Fruit fly (Drosophila melanogaster): Measurements from ENCODE around the gene CG34124.

CG34124 gene

DNA sequence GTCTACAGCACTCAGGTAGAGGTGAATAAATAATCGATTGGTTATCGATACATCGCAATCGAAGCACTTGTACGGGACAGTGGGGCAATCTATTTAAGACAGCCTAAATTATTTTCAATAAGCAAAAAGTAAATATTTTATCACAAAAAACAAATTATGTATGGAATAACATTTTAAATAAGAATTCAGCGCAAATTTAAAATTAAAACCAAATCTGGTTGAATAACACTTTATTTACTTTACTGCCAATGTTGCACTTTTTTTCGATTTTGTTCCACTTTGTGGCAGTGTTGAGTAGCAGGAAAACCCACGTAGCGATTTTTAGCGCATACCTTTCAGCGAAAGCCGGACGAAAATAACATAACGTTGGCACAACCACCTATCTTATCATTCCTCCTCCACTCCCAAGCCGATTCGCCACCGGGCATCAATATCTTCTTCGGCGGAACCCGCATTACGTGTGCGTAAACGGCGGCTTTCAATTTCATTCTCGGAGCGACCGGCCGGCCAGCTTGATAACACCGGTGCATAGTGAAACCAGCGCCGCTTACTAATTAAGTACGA lies 18.9 kb downstream of the CG34124 start, which contains the start of the genes Gmd and CG3792 (continued):
- TF ChIP-seq CG13123 (GFP tag; optimal IDR thresholded peaks at IDR 0.05) (peak; percentile 92), tin (GFP tag; optimal IDR thresholded peaks at IDR 0.05) (peak; percentile 93), usp (GFP tag; optimal IDR thresholded peaks at IDR 0.05) (no peak), Bgb (GFP tag; IDR thresholded peaks at IDR 0.05; ENCODE audit: partially characterized antibody) (peak; percentile 78), Fer3 (tag; optimal IDR thresholded peaks at IDR 0.05) (peak; percentile 96), Atf-2 (GFP tag; optimal IDR thresholded peaks at IDR 0.05) (peak; percentile 96), dpn (GFP tag; optimal IDR thresholded peaks at IDR 0.05) (peak; percentile 95 to 96), mam (GFP tag; optimal IDR thresholded peaks at IDR 0.05) (peak; percentile 97), CG6254 (GFP tag; optimal IDR thresholded peaks at IDR 0.05) (peak; percentile 90), CG10147 (GFP tag; optimal IDR thresholded peaks at IDR 0.05) (peak; percentile 94), CG17568 (GFP tag; optimal IDR thresholded peaks at IDR 0.05) (no peak), CG7745 (tag; optimal IDR thresholded peaks at IDR 0.05) (no peak), Lim3 (GFP tag; IDR thresholded peaks at IDR 0.05) (peak; percentile 71), corto (GFP tag; optimal IDR thresholded peaks at IDR 0.05) (no peak)

DNA sequence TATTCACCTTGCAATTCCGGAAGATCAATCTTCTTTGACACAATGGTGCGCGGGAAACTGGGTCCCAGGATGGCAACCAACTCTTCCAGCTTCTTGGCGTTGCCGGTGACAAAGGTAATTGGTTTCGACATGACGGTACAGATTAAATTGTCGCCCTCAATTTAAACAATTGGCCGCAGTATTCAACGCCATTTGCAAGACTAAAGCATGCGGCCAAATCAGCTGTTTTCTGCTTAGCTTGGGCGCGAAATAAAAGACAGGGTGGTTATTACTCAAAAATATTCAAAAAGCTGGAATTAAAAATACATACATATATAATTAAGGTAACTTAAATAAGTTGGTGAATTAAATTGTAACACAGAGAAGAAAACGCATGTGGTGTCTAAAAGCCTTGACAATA lies 20.9 kb downstream of the CG34124 start, which contains the start of gene CG8891:
CG8891 (minus strand) TSS at position 242 of the 400 bp plus-strand sequence.
- TF ChIP-seq gem (tag; optimal IDR thresholded peaks at IDR 0.05) (no peak), sob (GFP tag; IDR thresholded peaks at IDR 0.05) (no peak), Stat92E (GFP tag; optimal IDR thresholded peaks at IDR 0.05) (no peak), Abd-B (GFP tag; optimal IDR thresholded peaks at IDR 0.05) (no peak), hb (GFP tag; IDR thresholded peaks at IDR 0.05; ENCODE audit: partially characterized antibody) (no peak), sc (optimal IDR thresholded peaks at IDR 0.05) (no peak), sc (GFP tag; optimal IDR thresholded peaks at IDR 0.05) (no peak), dmrt99B (tag; optimal IDR thresholded peaks at IDR 0.05) (no peak), cwo (GFP tag; optimal IDR thresholded peaks at IDR 0.05) (no peak), E2f2 (GFP tag; IDR thresholded peaks at IDR 0.05) (peak; percentile 88), CG1024 (GFP tag; IDR thresholded peaks at IDR 0.05) (no peak), dmrt11E (tag; optimal IDR thresholded peaks at IDR 0.05) (no peak), tll (GFP tag; optimal IDR thresholded peaks at IDR 0.05) (no peak), CG31365 (tag; optimal IDR thresholded peaks at IDR 0.05) (no peak), CG17568 (GFP tag; optimal IDR thresholded peaks at IDR 0.05) (no peak), gsb (GFP tag; IDR thresholded peaks at IDR 0.05) (no peak), Ssrp (tag; optimal IDR thresholded peaks at IDR 0.05) (no peak), CG11085 (GFP tag; IDR thresholded peaks at IDR 0.05) (no peak), Elba2 (GFP tag; optimal IDR thresholded peaks at IDR 0.05) (no peak), Six4 (GFP tag; optimal IDR thresholded peaks at IDR 0.05) (no peak), sna (GFP tag; IDR thresholded peaks at IDR 0.05; ENCODE audit: partially characterized antibody) (no peak), CG3163 (GFP tag; optimal IDR thresholded peaks at IDR 0.05) (no peak), CG10462 (GFP tag; optimal IDR thresholded peaks at IDR 0.05) (no peak), Atf-2 (GFP tag; optimal IDR thresholded peaks at IDR 0.05) (no peak), lov (optimal IDR thresholded peaks at IDR 0.05) (no peak), lov (GFP tag; IDR thresholded peaks at IDR 0.05) (no peak), rib (GFP tag; IDR thresholded peaks at IDR 0.05) (no peak), stwl (tag; optimal IDR thresholded peaks at IDR 0.05) (no peak), crp (GFP tag; optimal IDR thresholded peaks at IDR 0.05) (peak in 1 of 2 experiments; percentile 83), CG17912 (GFP tag; optimal IDR thresholded peaks at IDR 0.05) (no peak), CG3281 (GFP tag; optimal IDR thresholded peaks at IDR 0.05) (peak; percentile 83), CG3847 (GFP tag; IDR thresholded peaks at IDR 0.05) (no peak), exex (tag; optimal IDR thresholded peaks at IDR 0.05) (no peak), CG4328 (GFP tag; optimal IDR thresholded peaks at IDR 0.05) (no peak), kni (GFP tag; optimal IDR thresholded peaks at IDR 0.05) (no peak), Ravus (GFP tag; IDR thresholded peaks at IDR 0.05) (no peak), Hsf (GFP tag; optimal IDR thresholded peaks at IDR 0.05) (no peak)

Measured in whole organism, embryonic.